Worm (Caenorhabditis elegans) whole organism, early embryonic: ENCODE data around the gene ZK867.2.

Source experiments
- B0310.2 ChIP-seq: sonication (generic microtip); optimal IDR thresholded peaks from 2 replicates; lab custom pipeline; 2016; ENCODE audit warnings: mild to moderate bottlenecking, missing genetic modification characterization, missing compliant biosample characterization
- F13C5.2 ChIP-seq: sonication (generic microtip); optimal IDR thresholded peaks from 2 replicates; lab custom pipeline; 2017; ENCODE audit warnings: mild to moderate bottlenecking, missing genetic modification characterization, inconsistent platforms, missing compliant biosample characterization
- aly-1 ChIP-seq: sonication (generic microtip); optimal IDR thresholded peaks from 2 replicates; lab custom pipeline; 2016; ENCODE audit warnings: missing genetic modification characterization, missing compliant biosample characterization
- ama-1 ChIP-seq: fragments of 150-350 bp; optimal IDR thresholded peaks from 2 replicates; lab custom pipeline; 2014
- ceh-13 ChIP-seq: fragments of 200-800 bp; sonication (Bioruptor generic); optimal IDR thresholded peaks from 2 replicates; lab custom pipeline; 2018; ENCODE audit warnings: mild to moderate bottlenecking, missing genetic modification characterization, missing compliant biosample characterization
- ceh-36 ChIP-seq: sonication (generic microtip); optimal IDR thresholded peaks from 2 replicates; lab custom pipeline; 2016; ENCODE audit warnings: missing genetic modification characterization, inconsistent platforms, missing compliant biosample characterization
- ets-7 ChIP-seq: sonication (generic microtip); optimal IDR thresholded peaks from 2 replicates; lab custom pipeline; 2016; ENCODE audit warnings: missing genotype, missing genetic modification characterization, missing compliant biosample characterization
- flt-1 ChIP-seq: fragments of 200-800 bp; sonication (Bioruptor generic); IDR thresholded peaks from 2 replicates; pipeline ENCODE4 v1.3.6; 2022; ENCODE audit warnings: missing genetic modification characterization, missing compliant biosample characterization
- hmbx-1 ChIP-seq: sonication (generic microtip); optimal IDR thresholded peaks from 2 replicates; lab custom pipeline; 2016; ENCODE audit warnings: mild to moderate bottlenecking, missing genetic modification characterization, missing compliant biosample characterization
- hmg-4 ChIP-seq: fragments of 200-800 bp; sonication (Bioruptor generic); optimal IDR thresholded peaks from 2 replicates; lab custom pipeline; 2018; ENCODE audit warnings: mild to moderate bottlenecking, missing genetic modification characterization, missing compliant biosample characterization
- hnd-1 ChIP-seq: sonication (generic microtip); optimal IDR thresholded peaks from 2 replicates; lab custom pipeline; 2016; ENCODE audit warnings: missing genetic modification characterization, missing compliant biosample characterization
- pes-1 ChIP-seq: fragments of 200-800 bp; sonication (Bioruptor generic); IDR thresholded peaks from 2 replicates; pipeline ENCODE4 v1.3.6; 2022; ENCODE audit warnings: missing genetic modification reagents, missing genetic modification characterization, missing compliant biosample characterization
- scrt-1 ChIP-seq: fragments of 200-800 bp; sonication (Bioruptor generic); IDR thresholded peaks from 2 replicates; pipeline ENCODE4 v1.3.6; 2022; ENCODE audit warnings: missing genetic modification characterization, missing compliant biosample characterization
- sea-1 ChIP-seq: fragments of 200-800 bp; sonication (Bioruptor generic); conservative IDR thresholded peaks from 2 replicates; pipeline ENCODE4 v1.3.6; 2022; ENCODE audit warnings: missing genetic modification characterization, missing compliant biosample characterization
- tbx-11 ChIP-seq: fragments of 200-800 bp; sonication (Bioruptor generic); IDR thresholded peaks from 2 replicates; pipeline ENCODE4 v1.3.6; 2022; ENCODE audit warnings: missing genetic modification characterization, missing compliant biosample characterization
- tbx-37 ChIP-seq: fragments of 200-800 bp; sonication (Bioruptor generic); conservative IDR thresholded peaks from 2 replicates; pipeline ENCODE4 v1.3.6; 2022; ENCODE audit warnings: missing genetic modification reagents, missing genetic modification characterization, missing compliant biosample characterization
- tra-4 ChIP-seq: sonication (generic microtip); optimal IDR thresholded peaks from 2 replicates; lab custom pipeline; 2017; ENCODE audit warnings: missing genetic modification characterization, missing compliant biosample characterization

The ZK867.2 gene

DNA sequence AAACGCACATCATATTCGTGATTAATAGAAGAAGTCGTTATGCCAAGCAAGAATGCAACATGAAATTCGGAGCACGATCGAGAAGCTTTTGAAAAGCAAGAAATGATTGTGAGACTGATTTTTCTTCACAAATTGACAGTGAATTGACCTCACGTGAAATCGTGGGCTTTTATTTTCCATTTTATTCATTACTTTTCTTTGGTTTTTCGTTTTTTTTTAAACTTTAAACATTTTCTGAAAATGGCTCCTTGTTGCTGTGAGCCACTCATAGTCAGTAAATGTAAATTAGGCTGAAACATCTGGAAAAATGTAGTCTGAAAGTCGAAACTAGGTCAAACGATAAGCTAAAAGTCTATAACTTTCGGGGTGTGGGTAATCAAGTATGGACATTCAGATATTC is 1.3 kb upstream of the ZK867.2 start, which contains the start of gene C55B6.5:
C55B6.5 (minus strand) TSS at position 101 of the 400 bp plus-strand sequence.
- TF ChIP-seq hmg-4 (GFP tag; lab: Kevin White, UChicago) (no peak), tra-4 (tag; lab: Kevin White, UChicago) (no peak), ceh-36 (tag; lab: Kevin White, UChicago) (no peak), ets-7 (tag; lab: Kevin White, UChicago) (no peak), hnd-1 (tag; lab: Kevin White, UChicago) (no peak), hmbx-1 (tag; lab: Kevin White, UChicago) (no peak), B0310.2 (tag; lab: Kevin White, UChicago) (no peak), tbx-11 (no peak), ama-1 (no peak), scrt-1 (GFP tag; lab: Robert Waterston, UW) (no peak), pes-1 (no peak), ceh-13 (GFP tag; lab: Kevin White, UChicago) (no peak)

DNA sequence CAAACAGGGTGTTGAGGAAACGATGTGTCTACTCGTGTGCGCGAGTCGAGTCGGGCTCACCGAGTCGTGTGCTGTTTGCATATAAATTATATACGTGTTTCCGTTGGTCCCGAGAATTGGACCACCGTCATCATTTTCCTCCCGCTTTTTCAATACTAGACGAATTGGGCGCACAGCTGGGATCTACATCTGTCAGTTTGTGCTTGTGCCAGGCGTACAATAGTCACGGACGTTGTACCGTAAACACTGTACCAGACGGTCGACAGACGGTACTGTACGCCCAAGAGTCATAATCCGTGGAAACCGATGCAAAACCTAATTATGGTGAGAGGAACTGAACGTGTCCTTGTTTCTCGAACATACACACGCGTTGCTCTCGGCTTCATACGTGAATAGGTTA is 2.6 kb downstream of the ZK867.2 start:
- TF ChIP-seq ama-1 (no peak), scrt-1 (GFP tag; lab: Robert Waterston, UW) (no peak), ceh-36 (tag; lab: Kevin White, UChicago) (no peak), tbx-37 (GFP tag; lab: Robert Waterston, UW) (no peak)

DNA sequence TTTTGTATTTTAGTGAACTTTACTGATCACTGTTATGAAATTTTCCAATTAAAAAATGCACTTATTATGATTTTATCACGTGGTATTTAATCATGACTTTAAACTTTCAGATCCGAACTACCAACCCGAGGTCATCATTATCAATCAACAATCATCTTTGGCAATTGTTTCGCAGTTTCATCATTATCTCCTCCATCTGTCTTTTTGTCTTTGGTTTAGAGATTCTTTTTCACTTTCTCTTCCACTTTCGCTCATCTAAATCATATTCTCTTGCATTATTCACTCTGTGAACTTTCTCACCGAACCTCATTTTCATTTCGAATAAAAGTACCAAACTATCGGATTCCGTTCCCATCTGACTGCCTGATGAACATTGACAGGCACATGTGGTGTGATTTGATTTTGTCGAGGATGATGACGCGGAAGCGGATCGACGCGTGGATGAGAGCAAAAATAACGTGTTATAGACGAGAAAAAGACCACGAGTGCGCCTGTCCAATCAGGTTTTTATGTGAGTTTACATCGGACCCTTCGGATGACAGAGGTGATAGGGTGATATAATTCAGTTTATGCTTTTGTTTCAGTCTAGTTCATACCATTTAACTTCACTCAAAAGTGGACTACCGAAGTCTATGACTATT is 4.1 kb downstream of the ZK867.2 start:
- TF ChIP-seq ceh-36 (tag; lab: Kevin White, UChicago) (no peak), hnd-1 (tag; lab: Kevin White, UChicago) (no peak), ceh-13 (GFP tag; lab: Kevin White, UChicago) (no peak), ama-1 (no peak), sea-1 (GFP tag; lab: Robert Waterston, UW) (no peak), tbx-37 (GFP tag; lab: Robert Waterston, UW) (no peak), scrt-1 (GFP tag; lab: Robert Waterston, UW) (no peak), flt-1 (GFP tag; lab: Robert Waterston, UW) (no peak), tbx-11 (no peak), hmbx-1 (tag; lab: Kevin White, UChicago) (no peak), B0310.2 (tag; lab: Kevin White, UChicago) (no peak), tra-4 (tag; lab: Kevin White, UChicago) (no peak), aly-1 (tag; lab: Kevin White, UChicago) (no peak), hmg-4 (GFP tag; lab: Kevin White, UChicago) (no peak)

DNA sequence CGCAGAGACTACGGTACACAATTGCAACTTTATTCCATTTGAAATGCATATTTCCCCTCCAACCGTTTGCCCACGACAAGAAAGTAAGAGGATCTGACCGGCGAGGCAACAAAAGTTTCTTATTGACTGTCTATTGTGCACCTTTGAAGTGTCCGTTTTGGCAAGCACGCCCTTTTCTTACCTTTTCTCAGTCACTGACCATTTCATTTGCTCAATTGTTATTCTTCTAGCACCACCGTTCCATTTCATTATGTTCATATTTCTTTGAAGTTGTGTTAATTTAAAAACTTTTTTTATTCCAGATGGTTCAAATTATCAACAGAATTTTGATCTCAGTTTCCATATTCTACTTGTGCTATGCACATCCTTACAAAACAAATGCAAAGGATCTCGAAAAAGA is 4.9 kb downstream of the ZK867.2 start, which contains the start of gene spp-22:
spp-22 (plus strand) TSS at position 301 of the 400 bp plus-strand sequence.
- TF ChIP-seq ets-7 (tag; lab: Kevin White, UChicago): no peak
- TF ChIP-seq tra-4 (tag; lab: Kevin White, UChicago): no peak
- TF ChIP-seq aly-1 (tag; lab: Kevin White, UChicago): no peak
- TF ChIP-seq scrt-1 (GFP tag; lab: Robert Waterston, UW): no peak
- no peak for TF ChIP-seq ama-1
- TF ChIP-seq ceh-13 (GFP tag; lab: Kevin White, UChicago): no peak
- TF ChIP-seq hmg-4 (GFP tag; lab: Kevin White, UChicago): no peak
- TF ChIP-seq hnd-1 (tag; lab: Kevin White, UChicago): no peak
- TF ChIP-seq F13C5.2 (tag; lab: Kevin White, UChicago): no peak
- no peak for TF ChIP-seq tbx-37 (GFP tag; lab: Robert Waterston, UW)
- no peak for TF ChIP-seq B0310.2 (tag; lab: Kevin White, UChicago)
- no peak for TF ChIP-seq sea-1 (GFP tag; lab: Robert Waterston, UW)
- no peak for TF ChIP-seq tbx-11
- TF ChIP-seq flt-1 (GFP tag; lab: Robert Waterston, UW): no peak

DNA sequence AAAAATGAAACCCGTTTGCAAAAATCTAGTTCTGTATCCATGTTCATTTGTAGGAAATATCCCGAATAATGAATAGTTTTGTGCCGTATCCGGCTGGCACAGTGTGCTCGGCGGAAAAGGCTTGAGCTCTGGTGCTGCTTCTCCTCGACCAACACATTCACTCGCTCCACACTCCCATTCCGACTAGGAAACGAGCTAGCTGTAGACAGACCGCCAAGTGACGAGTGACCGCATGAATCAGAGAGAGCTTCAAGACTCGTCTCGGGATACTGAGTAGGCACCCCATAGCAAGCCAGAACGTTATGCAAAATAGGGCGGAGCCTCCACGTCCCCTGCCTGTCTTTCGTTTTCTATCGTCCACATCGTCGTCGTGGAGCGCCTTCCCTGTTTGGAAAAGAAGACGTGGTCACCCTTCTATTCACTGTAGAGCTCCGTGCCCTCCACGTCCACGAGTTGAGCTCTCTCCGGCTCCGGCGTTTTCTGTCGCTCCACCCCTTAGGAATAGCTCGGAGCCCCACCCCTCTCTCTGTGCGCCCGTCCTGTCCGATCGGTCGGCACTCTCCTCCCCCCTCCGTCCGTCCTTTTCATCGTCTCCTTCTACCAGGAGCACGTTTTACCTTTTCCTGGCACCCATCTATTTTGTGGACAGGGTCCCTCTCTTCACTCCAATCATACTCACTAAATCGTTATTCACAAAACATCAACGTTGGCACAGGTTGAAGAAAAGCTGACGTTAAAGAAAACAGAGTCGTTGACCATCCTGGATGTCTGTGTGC is 11.4 kb downstream of the ZK867.2 start, which contains the start of gene syd-9:
syd-9 (plus strand) TSS at position 394 of the 776 bp plus-strand sequence.
- TF ChIP-seq tbx-11 (peak; percentile 21; the same call in 1 of the 2 replicates), pes-1 (no peak), hmg-4 (GFP tag; lab: Kevin White, UChicago) (peak; percentile 27)

DNA sequence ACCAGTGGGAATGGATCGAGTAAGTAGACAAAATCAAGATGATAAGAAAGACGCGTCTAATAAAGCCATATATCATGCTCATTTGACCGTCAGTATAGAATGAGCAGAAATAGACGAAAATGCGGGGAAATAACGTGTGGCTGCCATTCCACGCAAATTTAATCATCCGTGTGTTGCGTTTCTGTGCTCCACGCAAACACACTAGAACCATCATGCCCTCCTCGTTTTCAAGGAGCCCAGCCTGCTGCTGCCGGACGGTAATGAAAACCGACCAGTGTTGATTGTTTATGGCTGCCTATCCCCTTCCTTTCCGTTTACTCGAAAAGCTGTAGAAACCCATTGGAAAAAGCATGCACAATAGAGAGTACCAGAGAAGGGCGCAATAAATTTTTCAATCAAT is 13.7 kb downstream of the ZK867.2 start:
- TF ChIP-seq tra-4 (tag; lab: Kevin White, UChicago) (no peak), hmg-4 (GFP tag; lab: Kevin White, UChicago) (no peak), tbx-37 (GFP tag; lab: Robert Waterston, UW) (no peak), hnd-1 (tag; lab: Kevin White, UChicago) (no peak), tbx-11 (no peak), ceh-13 (GFP tag; lab: Kevin White, UChicago) (no peak), sea-1 (GFP tag; lab: Robert Waterston, UW) (no peak), hmbx-1 (tag; lab: Kevin White, UChicago) (no peak), B0310.2 (tag; lab: Kevin White, UChicago) (no peak), flt-1 (GFP tag; lab: Robert Waterston, UW) (no peak), pes-1 (no peak), aly-1 (tag; lab: Kevin White, UChicago) (no peak), ceh-36 (tag; lab: Kevin White, UChicago) (no peak), F13C5.2 (tag; lab: Kevin White, UChicago) (no peak), ama-1 (no peak), scrt-1 (GFP tag; lab: Robert Waterston, UW) (no peak)

DNA sequence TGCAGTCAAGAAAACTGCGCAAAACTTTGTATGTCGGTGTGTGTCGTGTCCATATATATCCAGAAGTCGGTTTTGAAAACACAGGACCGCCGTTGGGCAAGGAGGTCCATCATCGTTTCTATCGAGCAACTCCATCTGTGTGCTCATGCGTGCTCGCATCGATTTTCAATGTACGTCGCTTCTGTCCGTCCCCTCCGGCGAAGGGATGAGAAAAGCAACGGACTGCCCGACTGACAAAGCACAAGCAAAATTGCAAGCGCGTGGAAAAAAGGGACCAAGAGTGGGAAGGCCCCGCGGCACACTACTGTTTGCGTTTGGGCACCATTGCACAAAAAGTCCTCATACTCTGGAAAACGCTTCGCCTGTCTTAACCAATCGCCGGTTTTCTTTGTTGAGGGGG is 15.9 kb downstream of the ZK867.2 start:
- TF ChIP-seq tra-4 (tag; lab: Kevin White, UChicago) (no peak), sea-1 (GFP tag; lab: Robert Waterston, UW) (0 out of 2 replicates have a peak, but pooled peaks have one; percentile 20), ceh-36 (tag; lab: Kevin White, UChicago) (peak; percentile 34)
